Worm (Caenorhabditis elegans): ENCODE measurements around the gene oig-5.
A peak's percentile ranks its signal among the peaks of the same experiment; 100 is the strongest.

oig-5 gene

ce11 chrIV:14824878-14825352, 17.9 kb downstream of the oig-5 start, which contains the start of gene sec-61.A (continued):
- TF ChIP-seq sdz-38 (tag; optimal IDR thresholded peaks at IDR 0.05) (no peak), Y56A3A.18 (GFP tag; IDR thresholded peaks at IDR 0.05) (no peak), pbrm-1 (GFP tag; IDR thresholded peaks at IDR 0.05) (peak; percentile 65), sptf-2 (GFP tag; optimal IDR thresholded peaks at IDR 0.05) (no peak), die-1 (tag; optimal IDR thresholded peaks at IDR 0.05) (no peak), mel-28 (tag; optimal IDR thresholded peaks at IDR 0.05; ENCODE audit: borderline replicate concordance) (no peak), ztf-28 (GFP tag; IDR thresholded peaks at IDR 0.05) (no peak), gei-17 (GFP tag; optimal IDR thresholded peaks at IDR 0.05) (no peak), madf-6 (GFP tag; IDR thresholded peaks at IDR 0.05) (peak; percentile 64), hrde-1 (tag; optimal IDR thresholded peaks at IDR 0.05; ENCODE audit: borderline replicate concordance) (no peak), Y79H2A.3 (GFP tag; conservative IDR thresholded peaks at IDR 0.05) (no peak), lin-40 (tag; optimal IDR thresholded peaks at IDR 0.05) (peak; percentile 86), Y53F4B.3 (GFP tag; IDR thresholded peaks at IDR 0.05) (no peak), nhr-27 (tag; optimal IDR thresholded peaks at IDR 0.05) (no peak), zim-3 (tag; optimal IDR thresholded peaks at IDR 0.05) (no peak), unc-62 (GFP tag; optimal IDR thresholded peaks at IDR 0.05) (no peak), hlh-26 (GFP tag; conservative IDR thresholded peaks at IDR 0.05) (no peak), dox-1 (GFP tag; IDR thresholded peaks at IDR 0.05) (peak; percentile 92)

ce11 chrIV:14825379-14825778, 18.4 kb downstream of the oig-5 start, which contains the start of gene rps-18:
TSS of gene rps-18 (plus strand) at chrIV:14825679.
- TF ChIP-seq aptf-2 (GFP tag; conservative IDR thresholded peaks at IDR 0.05) (no peak), egrh-3 (GFP tag; IDR thresholded peaks at IDR 0.05) (no peak)

ce11 chrIV:14826151-14826757, 19.3 kb downstream of the oig-5 start:
- TF ChIP-seq F57A8.1 (GFP tag; optimal IDR thresholded peaks at IDR 0.05) (no peak), tbp1 (GFP tag; optimal IDR thresholded peaks at IDR 0.05) (peak; percentile 38), attf-6 (GFP tag; IDR thresholded peaks at IDR 0.05) (peak; percentile 96), hlh-12 (tag; optimal IDR thresholded peaks at IDR 0.05) (no peak), snpc-4 (GFP tag; optimal IDR thresholded peaks at IDR 0.05) (peak; percentile 65), snpc-4 (tag; optimal IDR thresholded peaks at IDR 0.05) (peak in 2 of 4 experiments; percentile 62 to 88), ztf-3 (GFP tag; optimal IDR thresholded peaks at IDR 0.05) (no peak), madf-8 (GFP tag; conservative IDR thresholded peaks at IDR 0.05) (no peak), ceh-27 (GFP tag; optimal IDR thresholded peaks at IDR 0.05) (no peak), aptf-2 (GFP tag; conservative IDR thresholded peaks at IDR 0.05) (no peak), B0336.3 (GFP tag; IDR thresholded peaks at IDR 0.05) (peak; percentile 60; the same call in 1 of the 2 replicates)

ce11 chrIV:14828218-14828617, 21.2 kb downstream of the oig-5 start:
- peak; percentile 60 for TF ChIP-seq lsl-1 (GFP tag; optimal IDR thresholded peaks at IDR 0.05)
- TF ChIP-seq F23B12.7 (tag; optimal IDR thresholded peaks at IDR 0.05; ENCODE audit: insufficient read depth) = no peak
- no peak for TF ChIP-seq madf-3 (GFP tag; IDR thresholded peaks at IDR 0.05)
- no peak for TF ChIP-seq snpc-4 (GFP tag; optimal IDR thresholded peaks at IDR 0.05)
- peak in 1 of 4 experiments; percentile 61 for TF ChIP-seq snpc-4 (tag; optimal IDR thresholded peaks at IDR 0.05)
- TF ChIP-seq F33H1.4 (GFP tag; IDR thresholded peaks at IDR 0.05) = peak; percentile 37
- TF ChIP-seq T07F8.4 (tag; optimal IDR thresholded peaks at IDR 0.05) = no peak
- 0 out of 2 replicates have a peak, but pooled peaks have one; percentile 44 for TF ChIP-seq attf-6 (GFP tag; IDR thresholded peaks at IDR 0.05)
- TF ChIP-seq lin-35 (GFP tag; optimal IDR thresholded peaks at IDR 0.05) = no peak
- TF ChIP-seq dpff-1 (tag; optimal IDR thresholded peaks at IDR 0.05) = no peak
